Worm (Caenorhabditis elegans) whole organism, early embryonic: ENCODE results near the gene C28A5.6.

Experiments used
- B0310.2 ChIP-seq: sonication (generic microtip); optimal IDR thresholded peaks from 2 replicates; lab custom pipeline; 2016; ENCODE audit warnings: mild to moderate bottlenecking, missing genetic modification characterization, missing compliant biosample characterization
- F13C5.2 ChIP-seq: sonication (generic microtip); optimal IDR thresholded peaks from 2 replicates; lab custom pipeline; 2017; ENCODE audit warnings: mild to moderate bottlenecking, missing genetic modification characterization, inconsistent platforms, missing compliant biosample characterization
- aly-1 ChIP-seq: sonication (generic microtip); optimal IDR thresholded peaks from 2 replicates; lab custom pipeline; 2016; ENCODE audit warnings: missing genetic modification characterization, missing compliant biosample characterization
- ama-1 ChIP-seq: fragments of 150-350 bp; optimal IDR thresholded peaks from 2 replicates; lab custom pipeline; 2014
- ceh-13 ChIP-seq: fragments of 200-800 bp; sonication (Bioruptor generic); optimal IDR thresholded peaks from 2 replicates; lab custom pipeline; 2018; ENCODE audit warnings: mild to moderate bottlenecking, missing genetic modification characterization, missing compliant biosample characterization
- ceh-36 ChIP-seq: sonication (generic microtip); optimal IDR thresholded peaks from 2 replicates; lab custom pipeline; 2016; ENCODE audit warnings: missing genetic modification characterization, inconsistent platforms, missing compliant biosample characterization
- ets-7 ChIP-seq: sonication (generic microtip); optimal IDR thresholded peaks from 2 replicates; lab custom pipeline; 2016; ENCODE audit warnings: missing genotype, missing genetic modification characterization, missing compliant biosample characterization
- flt-1 ChIP-seq: fragments of 200-800 bp; sonication (Bioruptor generic); IDR thresholded peaks from 2 replicates; pipeline ENCODE4 v1.3.6; 2022; ENCODE audit warnings: missing genetic modification characterization, missing compliant biosample characterization
- hmbx-1 ChIP-seq: sonication (generic microtip); optimal IDR thresholded peaks from 2 replicates; lab custom pipeline; 2016; ENCODE audit warnings: mild to moderate bottlenecking, missing genetic modification characterization, missing compliant biosample characterization
- hmg-4 ChIP-seq: fragments of 200-800 bp; sonication (Bioruptor generic); optimal IDR thresholded peaks from 2 replicates; lab custom pipeline; 2018; ENCODE audit warnings: mild to moderate bottlenecking, missing genetic modification characterization, missing compliant biosample characterization
- hnd-1 ChIP-seq: sonication (generic microtip); optimal IDR thresholded peaks from 2 replicates; lab custom pipeline; 2016; ENCODE audit warnings: missing genetic modification characterization, missing compliant biosample characterization
- pes-1 ChIP-seq: fragments of 200-800 bp; sonication (Bioruptor generic); IDR thresholded peaks from 2 replicates; pipeline ENCODE4 v1.3.6; 2022; ENCODE audit warnings: missing genetic modification reagents, missing genetic modification characterization, missing compliant biosample characterization
- scrt-1 ChIP-seq: fragments of 200-800 bp; sonication (Bioruptor generic); IDR thresholded peaks from 2 replicates; pipeline ENCODE4 v1.3.6; 2022; ENCODE audit warnings: missing genetic modification characterization, missing compliant biosample characterization
- sea-1 ChIP-seq: fragments of 200-800 bp; sonication (Bioruptor generic); conservative IDR thresholded peaks from 2 replicates; pipeline ENCODE4 v1.3.6; 2022; ENCODE audit warnings: missing genetic modification characterization, missing compliant biosample characterization
- tbx-11 ChIP-seq: fragments of 200-800 bp; sonication (Bioruptor generic); IDR thresholded peaks from 2 replicates; pipeline ENCODE4 v1.3.6; 2022; ENCODE audit warnings: missing genetic modification characterization, missing compliant biosample characterization
- tbx-37 ChIP-seq: fragments of 200-800 bp; sonication (Bioruptor generic); conservative IDR thresholded peaks from 2 replicates; pipeline ENCODE4 v1.3.6; 2022; ENCODE audit warnings: missing genetic modification reagents, missing genetic modification characterization, missing compliant biosample characterization
- tra-4 ChIP-seq: sonication (generic microtip); optimal IDR thresholded peaks from 2 replicates; lab custom pipeline; 2017; ENCODE audit warnings: missing genetic modification characterization, missing compliant biosample characterization

C28A5.6 gene

DNA sequence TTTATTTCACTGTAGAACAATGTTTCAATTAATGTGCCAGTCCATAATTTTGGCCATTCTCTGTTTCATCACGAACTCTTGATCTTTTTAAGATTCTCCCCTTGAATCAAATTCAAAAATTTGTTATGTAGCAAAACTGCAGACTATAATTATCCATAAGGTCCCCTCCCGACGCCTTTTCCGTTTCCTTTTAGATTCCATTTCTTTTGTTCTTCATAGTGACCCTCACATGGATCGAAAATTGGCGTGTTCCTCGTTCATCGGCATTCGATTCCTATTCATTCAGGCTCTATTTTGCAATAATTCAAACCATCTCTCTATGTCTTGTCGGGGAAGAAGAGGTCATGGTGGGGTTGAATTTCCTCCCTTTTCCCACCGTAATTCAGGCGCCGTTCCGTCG lies 15.2 kb upstream of the C28A5.6 start:
- TF ChIP-seq hnd-1 (tag; lab: Kevin White, UChicago) (no peak), hmbx-1 (tag; lab: Kevin White, UChicago) (no peak)

DNA sequence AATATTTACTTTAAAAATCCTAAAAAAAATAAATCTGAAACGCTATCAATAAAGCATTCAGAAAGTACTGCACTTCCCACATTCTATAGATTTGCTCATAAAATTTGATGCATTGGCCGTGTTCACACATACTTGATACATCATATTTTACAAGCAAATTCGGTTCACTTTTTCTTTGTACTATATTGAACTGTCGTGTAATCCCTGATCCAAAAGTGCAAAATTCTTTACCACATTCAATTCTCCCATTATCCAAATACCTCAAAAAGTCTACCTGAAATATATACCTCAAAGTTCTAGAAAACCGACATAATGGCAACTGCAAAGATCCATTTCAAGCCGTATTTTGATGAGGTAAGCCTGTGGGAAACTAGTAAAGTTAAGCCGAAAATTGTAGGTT lies 12.5 kb upstream of the C28A5.6 start, which contains the start of gene nex-3:
Gene nex-3, plus strand, starts transcription at position 301 of the 400 bp plus-strand sequence.
- TF ChIP-seq flt-1 (GFP tag; lab: Robert Waterston, UW), result no peak
- TF ChIP-seq ceh-36 (tag; lab: Kevin White, UChicago), result no peak
- TF ChIP-seq hmbx-1 (tag; lab: Kevin White, UChicago), result no peak
- no peak for TF ChIP-seq ama-1
- TF ChIP-seq tbx-37 (GFP tag; lab: Robert Waterston, UW), result no peak
- TF ChIP-seq ceh-13 (GFP tag; lab: Kevin White, UChicago), result no peak
- no peak for TF ChIP-seq B0310.2 (tag; lab: Kevin White, UChicago)
- TF ChIP-seq F13C5.2 (tag; lab: Kevin White, UChicago), result no peak
- TF ChIP-seq ets-7 (tag; lab: Kevin White, UChicago), result no peak
- no peak for TF ChIP-seq pes-1 (GFP tag; lab: Robert Waterston, UW)
- TF ChIP-seq hmg-4 (GFP tag; lab: Kevin White, UChicago), result no peak
- TF ChIP-seq hnd-1 (tag; lab: Kevin White, UChicago), result no peak
- TF ChIP-seq scrt-1, result no peak
- no peak for TF ChIP-seq tbx-11 (GFP tag; lab: Robert Waterston, UW)
- TF ChIP-seq tra-4, result no peak
- TF ChIP-seq aly-1, result no peak
- TF ChIP-seq sea-1 (GFP tag; lab: Robert Waterston, UW), result no peak

ce11 chrIII:4439493-4439983 lies 10.2 kb upstream of the C28A5.6 start, which contains the start of gene C28A5.2:
Gene C28A5.2, minus strand, starts transcription at chrIII:4439543.
- TF ChIP-seq pes-1 (GFP tag; lab: Robert Waterston, UW) (no peak), sea-1 (GFP tag; lab: Robert Waterston, UW) (no peak), ceh-13 (GFP tag; lab: Kevin White, UChicago) (no peak), flt-1 (GFP tag; lab: Robert Waterston, UW) (no peak), ama-1 (no peak), aly-1 (no peak), hmg-4 (GFP tag; lab: Kevin White, UChicago) (no peak), tbx-11 (GFP tag; lab: Robert Waterston, UW) (no peak), tbx-37 (GFP tag; lab: Robert Waterston, UW) (no peak), scrt-1 (no peak), ets-7 (tag; lab: Kevin White, UChicago) (no peak), tra-4 (no peak), F13C5.2 (tag; lab: Kevin White, UChicago) (no peak), B0310.2 (tag; lab: Kevin White, UChicago) (no peak), hmbx-1 (tag; lab: Kevin White, UChicago) (no peak), hnd-1 (tag; lab: Kevin White, UChicago) (no peak)

- TF ChIP-seq hmg-4 (GFP tag; lab: Kevin White, UChicago), result no peak
- no peak for TF ChIP-seq ets-7 (tag; lab: Kevin White, UChicago)
- TF ChIP-seq sea-1 (GFP tag; lab: Robert Waterston, UW), result no peak
- TF ChIP-seq scrt-1, result no peak
- no peak for TF ChIP-seq hnd-1 (tag; lab: Kevin White, UChicago)
- no peak for TF ChIP-seq B0310.2 (tag; lab: Kevin White, UChicago)
- no peak for TF ChIP-seq aly-1
- TF ChIP-seq tbx-37 (GFP tag; lab: Robert Waterston, UW), result no peak
- TF ChIP-seq F13C5.2 (tag; lab: Kevin White, UChicago), result no peak
- no peak for TF ChIP-seq tra-4
- TF ChIP-seq ceh-36 (tag; lab: Kevin White, UChicago), result no peak
- no peak for TF ChIP-seq flt-1 (GFP tag; lab: Robert Waterston, UW)
- no peak for TF ChIP-seq ama-1
- no peak for TF ChIP-seq ceh-13 (GFP tag; lab: Kevin White, UChicago)
- TF ChIP-seq tbx-11 (GFP tag; lab: Robert Waterston, UW), result no peak
- no peak for TF ChIP-seq hmbx-1 (tag; lab: Kevin White, UChicago)
- TF ChIP-seq pes-1 (GFP tag; lab: Robert Waterston, UW), result no peak
Observed at ce11 chrIII:4435262-4435661, 6.0 kb upstream of the C28A5.6 start.

- no peak for TF ChIP-seq ceh-36 (tag; lab: Kevin White, UChicago)
- no peak for TF ChIP-seq hmbx-1 (tag; lab: Kevin White, UChicago)
- no peak for TF ChIP-seq tra-4
- TF ChIP-seq pes-1 (GFP tag; lab: Robert Waterston, UW), result no peak
- TF ChIP-seq tbx-37 (GFP tag; lab: Robert Waterston, UW), result no peak
- TF ChIP-seq flt-1 (GFP tag; lab: Robert Waterston, UW), result no peak
Observed at ce11 chrIII:4434294-4434781, 5.0 kb upstream of the C28A5.6 start, which contains the start of gene C28A5.1. Gene C28A5.1, minus strand, starts transcription at chrIII:4434344.

DNA sequence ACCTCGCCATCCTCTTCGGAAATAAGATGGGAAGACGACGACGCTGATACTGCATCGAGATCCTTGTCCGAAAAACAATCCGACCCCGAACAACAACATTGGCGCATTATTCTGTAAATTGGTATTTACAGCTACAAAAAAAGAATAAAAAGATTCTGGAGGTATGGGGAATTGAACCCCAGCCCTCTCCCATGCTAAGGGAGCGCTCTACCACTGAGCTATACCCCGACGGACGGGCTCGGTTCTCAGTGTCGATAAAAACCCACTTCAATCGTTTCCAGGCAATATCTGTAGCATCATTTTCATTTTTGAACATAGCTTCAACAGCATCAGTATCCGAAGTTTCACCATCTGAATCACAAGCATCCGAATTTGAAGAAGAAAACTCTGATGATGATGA lies 505 bp downstream of the C28A5.6 start:
- peak; percentile 28 for TF ChIP-seq hmg-4 (GFP tag; lab: Kevin White, UChicago)
- TF ChIP-seq tbx-11 (GFP tag; lab: Robert Waterston, UW), result peak; percentile 75
- TF ChIP-seq tra-4, result no peak
- no peak for TF ChIP-seq B0310.2 (tag; lab: Kevin White, UChicago)
- TF ChIP-seq aly-1, result peak; percentile 48
- TF ChIP-seq hnd-1 (tag; lab: Kevin White, UChicago), result peak; percentile 27
- TF ChIP-seq flt-1 (GFP tag; lab: Robert Waterston, UW), result peak; percentile 78
- TF ChIP-seq pes-1 (GFP tag; lab: Robert Waterston, UW), result no peak; the same call in none of the 2 replicates
- no peak for TF ChIP-seq ets-7 (tag; lab: Kevin White, UChicago)
- TF ChIP-seq ama-1, result no peak
- TF ChIP-seq F13C5.2 (tag; lab: Kevin White, UChicago), result no peak
- no peak for TF ChIP-seq hmbx-1 (tag; lab: Kevin White, UChicago)
- TF ChIP-seq sea-1 (GFP tag; lab: Robert Waterston, UW), result 0 out of 2 replicates have a peak, but pooled peaks have one; percentile 66
- TF ChIP-seq scrt-1, result peak; percentile 79
- peak; percentile 15 for TF ChIP-seq ceh-13 (GFP tag; lab: Kevin White, UChicago)
- TF ChIP-seq ceh-36 (tag; lab: Kevin White, UChicago), result peak; percentile 27
- peak; percentile 46; the same call in 1 of the 2 replicates for TF ChIP-seq tbx-37 (GFP tag; lab: Robert Waterston, UW)
